Fruit fly (Drosophila melanogaster) whole organism, pupa: ENCODE results near the gene CG4291.
A peak's percentile ranks its signal among the peaks of the same experiment; 100 is the strongest.

Source experiments
- CG10348 ChIP-seq: fragments of 200-800 bp; sonication (Bioruptor generic); IDR thresholded peaks from 2 replicates; pipeline ENCODE4 v1.3.6; 2022; ENCODE audit warnings: missing biosample characterization, missing genetic modification characterization
- CG12605 ChIP-seq: fragments of 200-800 bp; sonication (Bioruptor generic); IDR thresholded peaks from 2 replicates; pipeline ENCODE4 v1.3.6; 2022; ENCODE audit warnings: missing biosample characterization, missing genetic modification characterization
- CG13204 ChIP-seq: fragments of 200-800 bp; sonication (Bioruptor generic); optimal IDR thresholded peaks from 2 replicates; lab custom pipeline; 2018; ENCODE audit warnings: missing biosample characterization, mild to moderate bottlenecking, missing genetic modification characterization, moderate library complexity
- CG14655 ChIP-seq: fragments of 200-800 bp; sonication (Bioruptor generic); optimal IDR thresholded peaks from 3 replicates; lab custom pipeline; 2017; ENCODE audit warnings: mild to moderate bottlenecking, missing biosample characterization, missing genetic modification reagents, missing genetic modification characterization
- CG15710 ChIP-seq: fragments of 200-800 bp; sonication (Bioruptor generic); optimal IDR thresholded peaks from 2 replicates; lab custom pipeline; 2018; ENCODE audit warnings: missing biosample characterization, mild to moderate bottlenecking, missing genetic modification characterization, moderate library complexity
- CG17806 ChIP-seq: fragments of 200-800 bp; sonication (Bioruptor generic); optimal IDR thresholded peaks from 2 replicates; lab custom pipeline; 2018; ENCODE audit warnings: missing biosample characterization, mild to moderate bottlenecking, missing genetic modification characterization, moderate library complexity
- CG32121 ChIP-seq: fragments of 200-800 bp; sonication (Bioruptor generic); IDR thresholded peaks from 2 replicates; pipeline ENCODE4 v1.3.6; 2022; ENCODE audit warnings: missing biosample characterization, missing genetic modification characterization
- CG34367 ChIP-seq: fragments of 200-800 bp; sonication (Bioruptor generic); optimal IDR thresholded peaks from 2 replicates; lab custom pipeline; 2018; ENCODE audit warnings: missing biosample characterization, mild to moderate bottlenecking, missing genetic modification characterization
- CG4496 ChIP-seq: fragments of 200-800 bp; sonication (Bioruptor generic); IDR thresholded peaks from 3 replicates; pipeline ENCODE4 v1.3.6; 2022; ENCODE audit warnings: missing biosample characterization, missing genetic modification characterization
- CG8159 ChIP-seq: fragments of 200-800 bp; sonication (Bioruptor generic); optimal IDR thresholded peaks from 3 replicates; lab custom pipeline; 2018; ENCODE audit warnings: missing biosample characterization, mild to moderate bottlenecking, missing genetic modification characterization, moderate library complexity
- CG8301 ChIP-seq: fragments of 200-800 bp; sonication (Bioruptor generic); optimal IDR thresholded peaks from 2 replicates; lab custom pipeline; 2018; ENCODE audit warnings: missing biosample characterization, mild to moderate bottlenecking, missing genetic modification characterization
- CG9948 ChIP-seq: fragments of 200-800 bp; sonication (Bioruptor generic); optimal IDR thresholded peaks from 2 replicates; lab custom pipeline; 2018; ENCODE audit warnings: missing biosample characterization, mild to moderate bottlenecking, missing genetic modification characterization, moderate library complexity
- D1 ChIP-seq: fragments of 200-800 bp; sonication (Bioruptor generic); optimal IDR thresholded peaks from 2 replicates; lab custom pipeline; 2018; ENCODE audit warnings: missing biosample characterization, mild to moderate bottlenecking, missing genetic modification characterization, moderate library complexity
- EcR ChIP-seq: fragments of 200-800 bp; sonication (Bioruptor generic); optimal IDR thresholded peaks from 3 replicates; lab custom pipeline; 2019; ENCODE audit warnings: missing biosample characterization, missing genetic modification characterization, mild to moderate bottlenecking, moderate library complexity, missing genetic modification reagents
- Ets98B ChIP-seq: fragments of 200-800 bp; sonication (Bioruptor generic); IDR thresholded peaks from 2 replicates; pipeline ENCODE4 v1.3.6; 2022; ENCODE audit warnings: missing biosample characterization, missing genetic modification characterization
- Pif1A ChIP-seq: fragments of 200-800 bp; sonication (Bioruptor generic); optimal IDR thresholded peaks from 3 replicates; lab custom pipeline; 2016; ENCODE audit warnings: missing biosample characterization, missing genetic modification characterization
- Pif1B ChIP-seq: fragments of 200-800 bp; sonication (Bioruptor generic); optimal IDR thresholded peaks from 3 replicates; lab custom pipeline; 2016; ENCODE audit warnings: missing biosample characterization, missing genetic modification characterization
- Snoo ChIP-seq: fragments of 200-800 bp; sonication (Bioruptor generic); optimal IDR thresholded peaks from 3 replicates; lab custom pipeline; 2017; ENCODE audit warnings: missing biosample characterization, mild to moderate bottlenecking, missing genetic modification characterization, inconsistent platforms
- fd96Ca ChIP-seq: fragments of 200-800 bp; sonication (Bioruptor generic); IDR thresholded peaks from 3 replicates; pipeline ENCODE4 v1.3.6; 2022; ENCODE audit warnings: missing biosample characterization, missing genetic modification characterization
- gl ChIP-seq: fragments of 200-800 bp; sonication (Bioruptor generic); optimal IDR thresholded peaks from 2 replicates; lab custom pipeline; 2018; ENCODE audit warnings: missing biosample characterization, mild to moderate bottlenecking, missing genetic modification characterization
- rn ChIP-seq: fragments of 200-800 bp; sonication (Bioruptor generic); IDR thresholded peaks from 2 replicates; pipeline ENCODE4 v1.3.6; 2022; ENCODE audit warnings: missing biosample characterization, missing genetic modification characterization

CG4291 gene

DNA sequence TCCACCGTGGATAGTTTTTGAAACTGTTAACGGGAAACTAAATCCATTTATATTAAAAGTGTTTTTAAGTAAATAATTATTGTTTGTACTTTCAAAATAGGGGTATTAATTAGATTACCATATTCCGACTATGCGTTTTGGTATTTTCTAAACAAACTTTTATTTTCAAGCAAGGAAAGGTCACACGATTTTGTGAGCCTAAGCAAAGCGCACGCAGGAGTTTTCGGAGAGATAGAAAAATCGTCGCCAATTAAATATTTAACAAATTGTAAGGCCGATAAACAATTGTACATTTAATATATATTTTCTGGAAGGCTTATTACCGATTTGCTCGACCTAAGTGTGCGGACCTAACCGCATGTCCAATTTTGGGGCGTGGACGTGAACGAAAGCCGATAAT lies 17.8 kb upstream of the CG4291 start, which contains the start of gene PNUTS:
PNUTS (plus strand) TSS at position 181 of the 400 bp plus-strand sequence.
- no peak for TF ChIP-seq Snoo (tag; lab: Kevin White, UChicago)
- TF ChIP-seq CG32121 (GFP tag; lab: Robert Waterston, UW), result no peak
- no peak for TF ChIP-seq CG8159 (tag; lab: Kevin White, UChicago)
- no peak for TF ChIP-seq EcR (GFP tag; lab: Kevin White, UChicago)
- TF ChIP-seq CG17806, result no peak
- no peak for TF ChIP-seq Ets98B (GFP tag; lab: Robert Waterston, UW)
- TF ChIP-seq CG14655 (GFP tag; lab: Kevin White, UChicago), result no peak
- no peak for TF ChIP-seq CG9948 (tag; lab: Kevin White, UChicago)
- no peak for TF ChIP-seq CG4496 (GFP tag; lab: Robert Waterston, UW)
- no peak for TF ChIP-seq CG8301 (tag; lab: Kevin White, UChicago)
- no peak for TF ChIP-seq Pif1B (GFP tag; lab: Kevin White, UChicago)
- no peak for TF ChIP-seq Pif1A (GFP tag; lab: Kevin White, UChicago)
- no peak for TF ChIP-seq rn (GFP tag; lab: Robert Waterston, UW)
- no peak for TF ChIP-seq CG10348 (GFP tag; lab: Robert Waterston, UW)

- TF ChIP-seq Pif1B (GFP tag; lab: Kevin White, UChicago) (no peak), CG8159 (tag; lab: Kevin White, UChicago) (no peak), fd96Ca (no peak), CG14655 (GFP tag; lab: Kevin White, UChicago) (no peak), CG15710 (no peak)
Measured at dm6 chr2L:869497-870040, 17.0 kb upstream of the CG4291 start, which contains the start of gene dbe. Gene dbe, minus strand, starts transcription at chr2L:869857.

DNA sequence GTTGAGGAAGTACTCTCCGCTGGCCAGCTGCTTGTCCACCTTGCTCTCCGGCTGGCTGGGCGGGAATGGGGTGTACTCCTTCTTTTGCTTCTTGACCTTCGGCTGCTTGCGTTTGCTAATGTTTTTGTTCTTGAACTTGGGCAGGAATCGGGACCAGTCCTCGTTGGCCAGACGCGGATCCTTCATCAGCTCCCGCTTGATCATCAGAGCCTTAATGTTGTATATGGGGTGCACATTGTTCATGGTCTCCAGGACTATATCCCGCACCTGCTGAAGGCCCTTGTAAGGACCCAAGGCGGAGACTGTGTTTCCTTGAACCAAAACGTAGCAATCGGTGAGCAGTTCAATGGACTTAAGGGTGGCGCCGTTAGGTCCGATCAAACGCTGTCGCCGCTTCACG lies 16.4 kb upstream of the CG4291 start:
- TF ChIP-seq CG10348 (GFP tag; lab: Robert Waterston, UW) (no peak), CG13204 (GFP tag; lab: Kevin White, UChicago) (no peak), CG9948 (tag; lab: Kevin White, UChicago) (no peak), CG12605 (no peak), CG8159 (tag; lab: Kevin White, UChicago) (no peak), Pif1B (GFP tag; lab: Kevin White, UChicago) (no peak), Pif1A (GFP tag; lab: Kevin White, UChicago) (no peak), CG8301 (tag; lab: Kevin White, UChicago) (no peak), CG17806 (no peak), CG15710 (no peak), CG14655 (GFP tag; lab: Kevin White, UChicago) (no peak), CG32121 (GFP tag; lab: Robert Waterston, UW) (no peak), CG4496 (GFP tag; lab: Robert Waterston, UW) (no peak), EcR (GFP tag; lab: Kevin White, UChicago) (no peak)

- TF ChIP-seq Ets98B (GFP tag; lab: Robert Waterston, UW), result peak; percentile 52
- peak; percentile 29 for TF ChIP-seq CG14655 (GFP tag; lab: Kevin White, UChicago)
- TF ChIP-seq CG17806, result no peak
- peak; percentile 6 for TF ChIP-seq CG9948 (tag; lab: Kevin White, UChicago)
- TF ChIP-seq EcR (GFP tag; lab: Kevin White, UChicago), result peak; percentile 36
- peak; percentile 32 for TF ChIP-seq CG8301 (tag; lab: Kevin White, UChicago)
- TF ChIP-seq Snoo (tag; lab: Kevin White, UChicago), result no peak
- no peak for TF ChIP-seq CG34367 (tag; lab: Kevin White, UChicago)
- TF ChIP-seq fd96Ca, result 0 out of 3 replicates have a peak, but pooled peaks have one; percentile 7
- TF ChIP-seq Pif1B (GFP tag; lab: Kevin White, UChicago), result peak; percentile 60
- peak; percentile 7 for TF ChIP-seq CG13204 (GFP tag; lab: Kevin White, UChicago)
- no peak for TF ChIP-seq CG10348 (GFP tag; lab: Robert Waterston, UW)
- TF ChIP-seq CG8159 (tag; lab: Kevin White, UChicago), result peak; percentile 44
- TF ChIP-seq gl, result no peak
- no peak for TF ChIP-seq D1
- TF ChIP-seq CG15710, result peak; percentile 33
- TF ChIP-seq CG4496 (GFP tag; lab: Robert Waterston, UW), result peak; percentile 41; the same call in 1 of the 3 replicates
- no peak; the same call in 1 of the 2 replicates for TF ChIP-seq CG12605
- TF ChIP-seq Pif1A (GFP tag; lab: Kevin White, UChicago), result peak; percentile 3
- no peak for TF ChIP-seq rn (GFP tag; lab: Robert Waterston, UW)
- TF ChIP-seq CG32121 (GFP tag; lab: Robert Waterston, UW), result peak; percentile 34; the same call in 1 of the 2 replicates
Measured at dm6 chr2L:867899-868605, 15.5 kb upstream of the CG4291 start, which contains the start of gene aru. Gene aru, minus strand, starts transcription at chr2L:868354.

dm6 chr2L:866950-867744 lies 14.6 kb upstream of the CG4291 start:
- TF ChIP-seq CG17806 (peak; percentile 86), CG12605 (peak; percentile 93), gl (peak; percentile 62), rn (GFP tag; lab: Robert Waterston, UW) (peak; percentile 79), CG9948 (tag; lab: Kevin White, UChicago) (peak; percentile 80), CG4496 (GFP tag; lab: Robert Waterston, UW) (peak; percentile 97), Pif1B (GFP tag; lab: Kevin White, UChicago) (peak; percentile 91), CG8159 (tag; lab: Kevin White, UChicago) (peak; percentile 85), CG14655 (GFP tag; lab: Kevin White, UChicago) (peak; percentile 90), CG13204 (GFP tag; lab: Kevin White, UChicago) (peak; percentile 63), CG10348 (GFP tag; lab: Robert Waterston, UW) (peak; percentile 86), CG34367 (tag; lab: Kevin White, UChicago) (peak; percentile 81), D1 (no peak), EcR (GFP tag; lab: Kevin White, UChicago) (peak; percentile 4), Pif1A (GFP tag; lab: Kevin White, UChicago) (peak; percentile 93), CG8301 (tag; lab: Kevin White, UChicago) (peak; percentile 91), fd96Ca (peak; percentile 94), CG15710 (peak; percentile 91), Ets98B (GFP tag; lab: Robert Waterston, UW) (peak; percentile 95), Snoo (tag; lab: Kevin White, UChicago) (peak; percentile 91), CG32121 (GFP tag; lab: Robert Waterston, UW) (peak; percentile 93)
